Fruit fly (Drosophila melanogaster) whole organism, embryonic: Measurements from ENCODE around the gene CG4301.

Source experiments
- Abd-B ChIP-seq: fragments of 200-800 bp; sonication (Bioruptor generic); optimal IDR thresholded peaks from 2 replicates; lab custom pipeline; 2018; ENCODE audit warnings: missing biosample characterization, mild to moderate bottlenecking, missing genetic modification characterization, moderate library complexity
- Ada2b ChIP-seq: fragments of 200-800 bp; sonication (Bioruptor generic); IDR thresholded peaks from 2 replicates; pipeline ENCODE4 v1.3.6; 2022; ENCODE audit warnings: missing biosample characterization, missing genetic modification characterization
- Atf6 ChIP-seq: fragments of 200-800 bp; sonication (Bioruptor generic); IDR thresholded peaks from 2 replicates; pipeline ENCODE4 v1.3.6; 2022; ENCODE audit warnings: missing biosample characterization, missing genetic modification characterization
- B-H1 ChIP-seq: fragments of 200-800 bp; sonication (Bioruptor generic); IDR thresholded peaks from 3 replicates; pipeline ENCODE4 v1.3.6; 2022; ENCODE audit warnings: missing biosample characterization, missing genetic modification characterization
- B-H2 ChIP-seq: fragments of 200-800 bp; sonication (Bioruptor generic); optimal IDR thresholded peaks from 2 replicates; lab custom pipeline; 2018; ENCODE audit warnings: missing biosample characterization, mild to moderate bottlenecking, missing genetic modification characterization
- CG10321 ChIP-seq: fragments of 200-800 bp; sonication (Bioruptor generic); IDR thresholded peaks from 2 replicates; pipeline ENCODE4 v1.3.6; 2022; ENCODE audit warnings: missing biosample characterization, missing genetic modification characterization
- CG10654 ChIP-seq: fragments of 200-800 bp; sonication (Bioruptor generic); optimal IDR thresholded peaks from 2 replicates; lab custom pipeline; 2016; ENCODE audit warnings: missing biosample characterization, missing genetic modification characterization
- CG12104 ChIP-seq: fragments of 200-800 bp; sonication (Bioruptor generic); optimal IDR thresholded peaks from 3 replicates; lab custom pipeline; 2016; ENCODE audit warnings: missing biosample characterization, missing genetic modification characterization
- CG12155 ChIP-seq: fragments of 200-800 bp; sonication (Bioruptor generic); optimal IDR thresholded peaks from 3 replicates; lab custom pipeline; 2016; ENCODE audit warnings: missing biosample characterization, missing genetic modification characterization
- CG12219 ChIP-seq: fragments of 200-800 bp; sonication (Bioruptor generic); optimal IDR thresholded peaks from 3 replicates; lab custom pipeline; 2018; ENCODE audit warnings: missing biosample characterization, mild to moderate bottlenecking, missing genetic modification characterization
- CG15011 ChIP-seq: fragments of 200-800 bp; sonication (Bioruptor generic); optimal IDR thresholded peaks from 3 replicates; lab custom pipeline; 2018; ENCODE audit warnings: missing biosample characterization, mild to moderate bottlenecking, missing genetic modification characterization
- CG18764 ChIP-seq: fragments of 200-800 bp; sonication (Bioruptor generic); optimal IDR thresholded peaks from 3 replicates; lab custom pipeline; 2016; ENCODE audit warnings: missing biosample characterization, missing genetic modification characterization
- CG2116 ChIP-seq: fragments of 200-800 bp; sonication (Bioruptor generic); optimal IDR thresholded peaks from 3 replicates; lab custom pipeline; 2018; ENCODE audit warnings: missing biosample characterization, mild to moderate bottlenecking, missing genetic modification characterization
- CG2120 ChIP-seq: fragments of 200-800 bp; sonication (Bioruptor generic); optimal IDR thresholded peaks from 3 replicates; lab custom pipeline; 2016; ENCODE audit warnings: missing biosample characterization, missing genetic modification characterization
- CG30020 ChIP-seq: fragments of 200-800 bp; optimal IDR thresholded peaks from 2 replicates; lab custom pipeline; 2019; ENCODE audit warnings: missing biosample characterization, mild to moderate bottlenecking, missing genetic modification characterization, moderate library complexity
- CG34422 ChIP-seq: fragments of 200-800 bp; sonication (Bioruptor generic); IDR thresholded peaks from 3 replicates; pipeline ENCODE4 v1.3.6; 2022; ENCODE audit warnings: missing biosample characterization, missing genetic modification characterization
- CG4328 ChIP-seq: fragments of 200-800 bp; sonication (Bioruptor generic); optimal IDR thresholded peaks from 3 replicates; lab custom pipeline; 2017; ENCODE audit warnings: missing biosample characterization, missing genetic modification reagents, missing genetic modification characterization
- CG9437 ChIP-seq: fragments of 200-800 bp; sonication (Bioruptor generic); optimal IDR thresholded peaks from 2 replicates; lab custom pipeline; 2018; ENCODE audit warnings: missing biosample characterization, mild to moderate bottlenecking, missing genetic modification characterization
- CG9817 ChIP-seq: fragments of 200-800 bp; sonication (Bioruptor generic); optimal IDR thresholded peaks from 2 replicates; lab custom pipeline; 2018; ENCODE audit warnings: missing biosample characterization, mild to moderate bottlenecking, missing genetic modification characterization, moderate library complexity
- Dll ChIP-seq: fragments of 200-800 bp; sonication (Bioruptor generic); IDR thresholded peaks from 4 replicates; pipeline ENCODE4 v1.3.6; 2022; ENCODE audit warnings: missing biosample characterization, missing genetic modification characterization; ENCODE audit not compliant: partially characterized antibody
- Drgx ChIP-seq: fragments of 200-800 bp; sonication (Bioruptor generic); IDR thresholded peaks from 2 replicates; pipeline ENCODE4 v1.3.6; 2022; ENCODE audit warnings: missing biosample characterization, missing genetic modification characterization
- E2f1 ChIP-seq: fragments of 200-800 bp; sonication (Bioruptor generic); IDR thresholded peaks from 2 replicates; pipeline ENCODE4 v1.3.6; 2022; ENCODE audit warnings: missing biosample characterization, missing genetic modification characterization
- Hmx ChIP-seq: fragments of 200-800 bp; sonication (Bioruptor generic); optimal IDR thresholded peaks from 2 replicates; lab custom pipeline; 2016; ENCODE audit warnings: missing biosample characterization, missing genetic modification characterization
- Med ChIP-seq: fragments of 200-800 bp; sonication (Bioruptor generic); peaks from one replicate; lab custom pipeline; 2016; ENCODE audit warnings: missing biosample characterization, missing genetic modification characterization, mild to moderate bottlenecking, inconsistent platforms, moderate library complexity
- Oaz ChIP-seq: fragments of 200-800 bp; sonication (Bioruptor generic); IDR thresholded peaks from 2 replicates; pipeline ENCODE4 v1.3.6; 2022; ENCODE audit warnings: missing biosample characterization, missing genetic modification characterization
- Sox100B ChIP-seq: fragments of 200-800 bp; sonication (Bioruptor generic); optimal IDR thresholded peaks from 3 replicates; lab custom pipeline; 2018; ENCODE audit warnings: missing biosample characterization, mild to moderate bottlenecking, missing genetic modification characterization
- Spps ChIP-seq: fragments of 200-800 bp; sonication (Bioruptor generic); optimal IDR thresholded peaks from 2 replicates; lab custom pipeline; 2018; ENCODE audit warnings: missing biosample characterization, mild to moderate bottlenecking, missing genetic modification characterization
- Sry-β ChIP-seq: fragments of 200-800 bp; sonication (Bioruptor generic); optimal IDR thresholded peaks from 2 replicates; lab custom pipeline; 2018; ENCODE audit warnings: missing biosample characterization, mild to moderate bottlenecking, missing genetic modification characterization, moderate library complexity
- YL-1 ChIP-seq: fragments of 200-800 bp; sonication (Bioruptor generic); optimal IDR thresholded peaks from 3 replicates; lab custom pipeline; 2017; ENCODE audit warnings: missing biosample characterization, mild to moderate bottlenecking, missing genetic modification characterization
- ash1 ChIP-seq: fragments of 200-800 bp; sonication (Bioruptor generic); optimal IDR thresholded peaks from 2 replicates; lab custom pipeline; 2018; ENCODE audit warnings: missing biosample characterization, mild to moderate bottlenecking, missing genetic modification characterization
- chn ChIP-seq: fragments of 200-800 bp; sonication (Bioruptor generic); optimal IDR thresholded peaks from 2 replicates; lab custom pipeline; 2016; ENCODE audit warnings: missing biosample characterization, missing genetic modification characterization
- ci ChIP-seq: fragments of 200-800 bp; sonication (Bioruptor generic); IDR thresholded peaks from 3 replicates; pipeline ENCODE4 v1.3.6; 2022; ENCODE audit warnings: missing biosample characterization, missing genetic modification characterization
- dmrt99B ChIP-seq: fragments of 200-800 bp; sonication (Bioruptor generic); optimal IDR thresholded peaks from 2 replicates; lab custom pipeline; 2018; ENCODE audit warnings: missing biosample characterization, mild to moderate bottlenecking, missing genetic modification characterization, moderate library complexity
- dysf ChIP-seq: fragments of 200-800 bp; sonication (Bioruptor generic); IDR thresholded peaks from 3 replicates; pipeline ENCODE4 v1.3.6; 2022; ENCODE audit warnings: missing biosample characterization, missing genetic modification characterization
- fd102C ChIP-seq: fragments of 200-800 bp; sonication (Bioruptor generic); optimal IDR thresholded peaks from 2 replicates; lab custom pipeline; 2018; ENCODE audit warnings: missing biosample characterization, mild to moderate bottlenecking, missing genetic modification characterization, moderate library complexity
- fru ChIP-seq: fragments of >200 bp; optimal IDR thresholded peaks from 2 replicates; lab custom pipeline; 2017
- gcm2 ChIP-seq: fragments of 200-800 bp; sonication (Bioruptor generic); optimal IDR thresholded peaks from 2 replicates; lab custom pipeline; 2016; ENCODE audit warnings: missing biosample characterization, missing genetic modification characterization
- gfzf ChIP-seq: fragments of 200-800 bp; sonication (Bioruptor generic); optimal IDR thresholded peaks from 2 replicates; lab custom pipeline; 2016; ENCODE audit warnings: missing biosample characterization, mild to moderate bottlenecking, missing genetic modification characterization, moderate library complexity
- hbn ChIP-seq: fragments of 200-800 bp; sonication (Bioruptor generic); IDR thresholded peaks from 2 replicates; pipeline ENCODE4 v1.3.6; 2022; ENCODE audit warnings: missing biosample characterization, missing genetic modification characterization; ENCODE audit not compliant: partially characterized antibody
- jing ChIP-seq: fragments of 200-800 bp; sonication (Bioruptor generic); optimal IDR thresholded peaks from 2 replicates; lab custom pipeline; 2018; ENCODE audit warnings: missing biosample characterization, mild to moderate bottlenecking, missing genetic modification characterization
- kni ChIP-seq: fragments of 200-800 bp; sonication (Bioruptor generic); optimal IDR thresholded peaks from 3 replicates; lab custom pipeline; 2017; ENCODE audit warnings: mild to moderate bottlenecking, missing biosample characterization, missing genetic modification reagents, missing genetic modification characterization
- lab ChIP-seq: fragments of 200-800 bp; sonication (Bioruptor generic); optimal IDR thresholded peaks from 3 replicates; lab custom pipeline; 2017; ENCODE audit warnings: missing biosample characterization, missing genetic modification characterization, mild to moderate bottlenecking, moderate library complexity, missing genetic modification reagents
- lmd ChIP-seq: fragments of 200-800 bp; sonication (Bioruptor generic); IDR thresholded peaks from 2 replicates; pipeline ENCODE4 v1.3.6; 2022; ENCODE audit warnings: missing biosample characterization, missing genetic modification characterization
- pan ChIP-seq, 4 experiments: fragments of >200 bp in 3 of 4; fragments of 200-800 bp in 1 of 4; sonication (Bioruptor generic) in 1 of 4; optimal IDR thresholded peaks in 3 of 4; IDR thresholded peaks in 1 of 4; 2 replicates each; pipeline versions ENCODE4 v1.3.6 to Lab custom; 2017 to 2022; ENCODE audit warnings: missing biosample characterization in 2 of 4, missing genetic modification characterization in 2 of 4, mixed read lengths in 1 of 4
- row ChIP-seq: fragments of 200-800 bp; sonication (Bioruptor generic); IDR thresholded peaks from 3 replicates; pipeline ENCODE4 v1.3.6; 2022; ENCODE audit warnings: missing biosample characterization, missing genetic modification characterization
- schlank ChIP-seq: fragments of 200-800 bp; sonication (Bioruptor generic); optimal IDR thresholded peaks from 2 replicates; lab custom pipeline; 2018; ENCODE audit warnings: missing biosample characterization, mild to moderate bottlenecking, missing genetic modification characterization
- sens-2 ChIP-seq: fragments of 200-800 bp; sonication (Bioruptor generic); IDR thresholded peaks from 2 replicates; pipeline ENCODE4 v1.3.6; 2022; ENCODE audit warnings: missing biosample characterization, missing genetic modification characterization
- tio ChIP-seq: fragments of 200-800 bp; sonication (Bioruptor generic); optimal IDR thresholded peaks from 2 replicates; lab custom pipeline; 2017; ENCODE audit warnings: missing biosample characterization, missing genetic modification characterization, inconsistent platforms
- vnd ChIP-seq: fragments of 200-800 bp; sonication (Bioruptor generic); IDR thresholded peaks from 3 replicates; pipeline ENCODE4 v1.3.6; 2022; ENCODE audit warnings: missing biosample characterization, missing genetic modification characterization; ENCODE audit not compliant: partially characterized antibody

Gene CG4301

DNA sequence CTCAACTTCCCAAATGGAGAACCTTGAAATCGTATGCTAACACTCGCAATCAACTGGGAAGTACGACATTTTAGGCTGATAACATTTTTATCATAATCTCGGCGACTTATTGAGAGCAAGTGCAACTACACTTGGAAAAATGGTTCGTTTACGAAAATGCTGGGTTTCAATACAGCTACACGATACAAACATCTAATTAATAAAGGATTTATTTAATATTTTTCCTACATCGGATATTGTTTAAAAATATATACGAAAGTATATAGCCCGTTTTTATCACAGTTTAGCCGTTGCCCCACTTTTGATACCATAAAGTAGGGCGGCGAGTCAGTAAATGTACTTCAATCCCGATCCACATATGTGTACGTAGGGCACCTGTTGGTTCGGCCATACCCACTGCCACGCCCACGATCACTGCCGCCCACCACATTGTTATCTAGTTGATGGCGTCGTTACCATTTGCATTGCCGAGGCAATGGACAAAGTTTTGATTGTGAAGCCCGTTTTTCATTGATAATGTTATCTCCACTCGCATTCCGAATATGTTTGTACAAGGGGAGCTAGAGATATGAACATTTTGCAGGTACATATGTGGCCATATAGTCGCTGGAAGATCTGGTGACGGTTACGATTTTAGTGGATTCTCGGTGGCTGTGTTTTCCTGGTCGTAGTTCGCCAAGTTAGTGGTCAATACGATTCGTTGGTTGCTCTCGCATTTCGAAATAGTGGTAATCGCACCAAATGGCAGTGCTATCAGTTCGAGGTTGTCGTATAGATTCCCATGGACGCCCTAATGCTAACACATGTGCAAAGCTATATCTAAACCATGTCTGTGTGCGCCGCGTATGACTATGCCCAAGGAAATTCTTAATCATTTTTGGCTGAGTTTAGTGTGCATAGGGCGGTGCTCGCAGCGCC lies 9.4 kb downstream of the CG4301 start, which contains the start of gene Traf-like (continued):
- TF ChIP-seq pan (optimal IDR thresholded peaks at IDR 0.05; lab: Kevin White, UChicago) (no peak), pan (GFP tag; optimal IDR thresholded peaks at IDR 0.05 in 1 of 2, IDR thresholded peaks at IDR 0.05 in 1 of 2) (no peak), Abd-B (no peak), gfzf (GFP tag; lab: Kevin White, UChicago) (no peak), Ada2b (no peak), fd102C (no peak), CG2120 (GFP tag; lab: Kevin White, UChicago) (no peak), Oaz (GFP tag; lab: Robert Waterston, UW) (no peak), kni (GFP tag; lab: Kevin White, UChicago) (no peak), CG10654 (no peak), Med (GFP tag; lab: Kevin White, UChicago) (peak; percentile 79), CG34422 (GFP tag; lab: Robert Waterston, UW) (no peak), gcm2 (GFP tag; lab: Kevin White, UChicago) (no peak), B-H1 (GFP tag; lab: Robert Waterston, UW) (no peak), CG15011 (GFP tag; lab: Kevin White, UChicago) (no peak), jing (GFP tag; lab: Kevin White, UChicago) (no peak), CG12155 (GFP tag; lab: Kevin White, UChicago) (no peak), hbn (GFP tag; lab: Robert Waterston, UW) (no peak), dmrt99B (tag; lab: Kevin White, UChicago) (peak; percentile 63), Drgx (no peak), fru (no peak), CG12104 (GFP tag; lab: Kevin White, UChicago) (no peak), CG18764 (GFP tag; lab: Kevin White, UChicago) (no peak), B-H2 (GFP tag; lab: Kevin White, UChicago) (no peak), tio (GFP tag; lab: Kevin White, UChicago) (no peak), Sox100B (GFP tag; lab: Kevin White, UChicago) (peak; percentile 2), CG4328 (no peak), lab (GFP tag; lab: Kevin White, UChicago) (peak; percentile 45), CG2116 (GFP tag; lab: Kevin White, UChicago) (no peak), Atf6 (GFP tag; lab: Robert Waterston, UW) (no peak; the same call in 1 of the 2 replicates), Dll (GFP tag; lab: Robert Waterston, UW) (no peak), ci (GFP tag; lab: Robert Waterston, UW) (peak; percentile 58; the same call in 2 of the 3 replicates), YL-1 (no peak), chn (GFP tag; lab: Kevin White, UChicago) (no peak), Sry-β (GFP tag; lab: Kevin White, UChicago) (no peak), dysf (GFP tag; lab: Robert Waterston, UW) (0 out of 3 replicates have a peak, but pooled peaks have one; percentile 17), row (peak; percentile 48; the same call in 2 of the 3 replicates), sens-2 (0 out of 2 replicates have a peak, but pooled peaks have one; percentile 18), CG9437 (GFP tag; lab: Kevin White, UChicago) (no peak), CG9817 (tag; lab: Kevin White, UChicago) (peak; percentile 5), CG12219 (GFP tag; lab: Kevin White, UChicago) (no peak), E2f1 (GFP tag; lab: Robert Waterston, UW) (peak; percentile 42; the same call in 1 of the 2 replicates), CG30020 (no peak), schlank (tag; lab: Kevin White, UChicago) (no peak), Hmx (no peak), lmd (GFP tag; lab: Robert Waterston, UW) (no peak), Spps (no peak), CG10321 (GFP tag; lab: Robert Waterston, UW) (no peak), ash1 (GFP tag; lab: Kevin White, UChicago) (no peak), vnd (no peak)
